Worm (Caenorhabditis elegans) whole organism, early embryonic: ENCODE measurements around the gene C41C4.9.
A peak's percentile ranks its signal among the peaks of the same experiment; 100 is the strongest.

Source experiments
- aly-1 ChIP-seq: sonication (generic microtip); optimal IDR thresholded peaks from 2 replicates; lab custom pipeline; 2016; ENCODE audit warnings: missing genetic modification characterization, missing compliant biosample characterization
- ama-1 ChIP-seq: fragments of 150-350 bp; optimal IDR thresholded peaks from 2 replicates; lab custom pipeline; 2014
- ceh-36 ChIP-seq: sonication (generic microtip); optimal IDR thresholded peaks from 2 replicates; lab custom pipeline; 2016; ENCODE audit warnings: missing genetic modification characterization, inconsistent platforms, missing compliant biosample characterization
- hmbx-1 ChIP-seq: sonication (generic microtip); optimal IDR thresholded peaks from 2 replicates; lab custom pipeline; 2016; ENCODE audit warnings: mild to moderate bottlenecking, missing genetic modification characterization, missing compliant biosample characterization
- hmg-4 ChIP-seq: fragments of 200-800 bp; sonication (Bioruptor generic); optimal IDR thresholded peaks from 2 replicates; lab custom pipeline; 2018; ENCODE audit warnings: mild to moderate bottlenecking, missing genetic modification characterization, missing compliant biosample characterization
- hnd-1 ChIP-seq: sonication (generic microtip); optimal IDR thresholded peaks from 2 replicates; lab custom pipeline; 2016; ENCODE audit warnings: missing genetic modification characterization, missing compliant biosample characterization
- pes-1 ChIP-seq: fragments of 200-800 bp; sonication (Bioruptor generic); IDR thresholded peaks from 2 replicates; pipeline ENCODE4 v1.3.6; 2022; ENCODE audit warnings: missing genetic modification reagents, missing genetic modification characterization, missing compliant biosample characterization
- sea-1 ChIP-seq: fragments of 200-800 bp; sonication (Bioruptor generic); conservative IDR thresholded peaks from 2 replicates; pipeline ENCODE4 v1.3.6; 2022; ENCODE audit warnings: missing genetic modification characterization, missing compliant biosample characterization

ce11 chrII:8106921-8107695, at the start of gene C41C4.9, which contains the start of gene chst-1:
- TF ChIP-seq ama-1 (lab: Kevin White, UChicago) = no peak
- TF ChIP-seq hmbx-1 = peak; percentile 79
- no peak; the same call in 1 of the 2 replicates for TF ChIP-seq pes-1
- TF ChIP-seq ceh-36 (tag; lab: Kevin White, UChicago) = peak; percentile 94
- peak; percentile 94 for TF ChIP-seq aly-1 (tag; lab: Kevin White, UChicago)
- TF ChIP-seq hnd-1 (tag; lab: Kevin White, UChicago) = peak; percentile 88
- TF ChIP-seq hmg-4 (GFP tag; lab: Kevin White, UChicago) = peak; percentile 98
- peak; percentile 96 for TF ChIP-seq sea-1 (GFP tag; lab: Robert Waterston, UW)
